Fruit fly (Drosophila melanogaster): ENCODE data around the gene CG14989.

The CG14989 gene

DNA sequence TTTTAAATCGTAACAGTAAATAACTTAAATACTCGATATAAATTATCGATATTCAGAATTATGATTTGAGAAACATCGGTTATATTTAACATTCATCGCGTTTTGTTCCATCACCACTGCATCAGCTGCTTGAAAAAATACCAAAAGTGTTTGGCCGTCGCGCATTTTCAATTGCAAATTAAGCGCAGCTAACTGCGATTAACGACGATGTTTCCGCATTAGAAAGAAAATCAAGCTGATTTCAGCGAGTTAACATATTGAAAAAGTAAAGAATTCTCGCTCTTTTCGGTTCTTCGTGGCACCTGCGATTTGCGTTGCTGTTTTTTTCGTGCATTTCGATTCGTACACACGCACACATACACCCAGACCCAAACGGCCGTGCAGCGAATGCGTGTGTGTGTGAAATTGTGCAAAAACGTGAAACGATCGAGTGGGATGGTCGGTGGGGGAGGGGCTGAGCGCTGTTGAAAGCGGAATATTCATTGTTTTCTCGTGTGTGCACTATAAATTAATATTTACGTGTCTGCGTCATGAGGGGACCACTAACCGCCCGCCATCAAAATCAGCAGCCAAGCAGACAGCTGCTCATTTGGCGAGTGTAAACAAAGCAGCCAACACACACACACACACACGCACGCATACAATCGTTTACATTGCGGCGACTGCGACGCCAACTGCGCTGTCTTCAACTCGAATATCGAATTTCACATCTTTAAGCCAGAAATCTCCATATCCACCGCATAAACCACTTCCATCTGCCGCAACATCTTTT is 20.9 kb downstream of the CG14989 start, which contains the start of gene Ack (continued):
- TF ChIP-seq Optix (GFP tag; IDR thresholded peaks at IDR 0.05) (no peak), CG10147 (GFP tag; optimal IDR thresholded peaks at IDR 0.05) (no peak), CG1024 (GFP tag; IDR thresholded peaks at IDR 0.05) (no peak), ara (GFP tag; IDR thresholded peaks at IDR 0.05) (0 out of 2 replicates have a peak, but pooled peaks have one; percentile 14), pros (GFP tag; optimal IDR thresholded peaks at IDR 0.05) (no peak), GATAe (GFP tag; conservative IDR thresholded peaks at IDR 0.05) (no peak), CG11085 (GFP tag; IDR thresholded peaks at IDR 0.05) (no peak), BEAF-32 (GFP tag; optimal IDR thresholded peaks at IDR 0.05) (peak; percentile 88), Ssrp (tag; optimal IDR thresholded peaks at IDR 0.05) (no peak), Dip2 (GFP tag; IDR thresholded peaks at IDR 0.05) (no peak), vnd (GFP tag; IDR thresholded peaks at IDR 0.05; ENCODE audit: partially characterized antibody) (peak; percentile 72), Camta (GFP tag; optimal IDR thresholded peaks at IDR 0.05) (no peak), CG9932 (GFP tag; IDR thresholded peaks at IDR 0.05) (peak; percentile 23; the same call in 1 of the 2 replicates), nmo (GFP tag; optimal IDR thresholded peaks at IDR 0.05) (peak; percentile 15), grau (tag; optimal IDR thresholded peaks at IDR 0.05) (no peak), dati (GFP tag; IDR thresholded peaks at IDR 0.05) (no peak), Hr3 (GFP tag; optimal IDR thresholded peaks at IDR 0.05) (no peak), p53 (GFP tag; optimal IDR thresholded peaks at IDR 0.05) (no peak), CG32772 (GFP tag; IDR thresholded peaks at IDR 0.05) (no peak), Mes4 (GFP tag; optimal IDR thresholded peaks at IDR 0.05) (no peak), row (GFP tag; IDR thresholded peaks at IDR 0.05) (no peak), CG10267 (tag; optimal IDR thresholded peaks at IDR 0.05) (peak; percentile 35), Chrac-16 (GFP tag; optimal IDR thresholded peaks at IDR 0.05) (no peak), trem (tag; optimal IDR thresholded peaks at IDR 0.05) (no peak), CG13894 (tag; optimal IDR thresholded peaks at IDR 0.05) (no peak), CG11093 (GFP tag; IDR thresholded peaks at IDR 0.05) (no peak), CG9817 (tag; optimal IDR thresholded peaks at IDR 0.05) (no peak), CG4360 (GFP tag; IDR thresholded peaks at IDR 0.05) (no peak), tio (GFP tag; optimal IDR thresholded peaks at IDR 0.05) (no peak), Sry-β (GFP tag; optimal IDR thresholded peaks at IDR 0.05) (no peak), CG10462 (GFP tag; optimal IDR thresholded peaks at IDR 0.05) (no peak), CG4404 (GFP tag; IDR thresholded peaks at IDR 0.05) (no peak), NFAT (GFP tag; IDR thresholded peaks at IDR 0.05) (no peak), seq (GFP tag; IDR thresholded peaks at IDR 0.05) (no peak), CG6272 (GFP tag; IDR thresholded peaks at IDR 0.05) (no peak), Atf6 (GFP tag; IDR thresholded peaks at IDR 0.05) (no peak), tin (GFP tag; optimal IDR thresholded peaks at IDR 0.05) (no peak), HHEX (GFP tag; optimal IDR thresholded peaks at IDR 0.05) (no peak), NK7.1 (GFP tag; optimal IDR thresholded peaks at IDR 0.05) (no peak), ewg (GFP tag; optimal IDR thresholded peaks at IDR 0.05) (no peak), CG1529 (GFP tag; optimal IDR thresholded peaks at IDR 0.05) (no peak), so (GFP tag; IDR thresholded peaks at IDR 0.05) (no peak), twi (tag; optimal IDR thresholded peaks at IDR 0.05) (no peak), CG12219 (GFP tag; optimal IDR thresholded peaks at IDR 0.05) (no peak), Rx (GFP tag; IDR thresholded peaks at IDR 0.05) (no peak), CG2120 (GFP tag; optimal IDR thresholded peaks at IDR 0.05) (no peak), Fer3 (tag; optimal IDR thresholded peaks at IDR 0.05) (no peak), prd (optimal IDR thresholded peaks at IDR 0.05) (no peak), prd (GFP tag; IDR thresholded peaks at IDR 0.05) (no peak), luna (GFP tag; optimal IDR thresholded peaks at IDR 0.05) (no peak), gsb (GFP tag; IDR thresholded peaks at IDR 0.05) (no peak), gro (GFP tag; optimal IDR thresholded peaks at IDR 0.05) (no peak)

Measured in whole organism, embryonic.